Worm (Caenorhabditis elegans) whole organism, mixed stage, embryonic: ENCODE data around the gene nas-3.

Experiments
- M03D4.4 ChIP-seq: sonication (generic microtip); optimal IDR thresholded peaks from 2 replicates; lab custom pipeline; 2017; ENCODE audit warnings: mild to moderate bottlenecking, missing genetic modification characterization, missing compliant biosample characterization
- ces-1 ChIP-seq: fragments of 150-350 bp; optimal IDR thresholded peaks from 2 replicates; lab custom pipeline; 2014; ENCODE audit warnings: missing biosample characterization, missing genetic modification reagents, missing genetic modification characterization
- ham-2 ChIP-seq: fragments of 200-800 bp; sonication (Bioruptor generic); optimal IDR thresholded peaks from 2 replicates; lab custom pipeline; 2018; ENCODE audit warnings: mild to moderate bottlenecking, missing genetic modification characterization, missing compliant biosample characterization
- pha-4 ChIP-seq: fragments of 150-350 bp; optimal IDR thresholded peaks from 2 replicates; lab custom pipeline; 2018; ENCODE audit warnings: missing biosample characterization, missing genetic modification reagents, missing genetic modification characterization
- ztf-11 ChIP-seq: fragments of 150-350 bp; optimal IDR thresholded peaks from 2 replicates; lab custom pipeline; 2014; ENCODE audit warnings: missing biosample characterization, missing genetic modification characterization

DNA sequence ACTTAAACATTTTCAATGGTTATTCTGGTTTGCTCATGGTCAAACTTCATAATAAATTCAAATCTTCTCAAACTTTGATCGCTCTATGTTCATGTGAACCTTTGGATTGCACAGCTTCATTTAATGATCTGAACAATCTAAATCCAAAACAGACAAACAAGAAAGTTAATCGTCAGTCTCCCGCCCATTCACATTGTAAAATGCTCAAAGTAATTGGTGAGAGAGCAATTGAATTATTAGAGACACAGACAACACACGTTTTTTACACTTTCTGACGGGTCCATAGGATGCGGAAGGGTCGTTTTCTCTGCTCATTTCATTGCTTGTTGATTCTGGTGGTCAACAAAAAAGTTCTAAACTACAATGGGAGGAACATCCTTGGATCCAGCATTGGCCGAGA lies 18.8 kb downstream of the nas-3 start, which contains the start of gene gsnl-1:
- TF ChIP-seq ztf-11 (tag; lab: Kevin White, UChicago) (no peak), pha-4 (tag; lab: Kevin White, UChicago) (no peak), ham-2 (GFP tag; lab: Kevin White, UChicago) (no peak), ces-1 (GFP tag; lab: Kevin White, UChicago) (no peak), M03D4.4 (no peak)
